Fruit fly (Drosophila melanogaster) whole organism: ENCODE results near the gene D2hgdh.

Source experiments
- CG8478 ChIP-seq: fragments of >200 bp; optimal IDR thresholded peaks from 2 replicates; lab custom pipeline; 2018; ENCODE audit warnings: inconsistent platforms
- EcR ChIP-seq, 2 experiments: fragments of >200 bp; optimal IDR thresholded peaks; 2 replicates each; lab custom pipeline; 2017; ENCODE audit warnings: missing biosample characterization in 2 of 2, missing genetic modification characterization in 2 of 2, missing genetic modification reagents in 2 of 2
- pan ChIP-seq: fragments of >200 bp; optimal IDR thresholded peaks from 2 replicates; lab custom pipeline; 2017
- psq ChIP-seq: fragments of >200 bp; optimal IDR thresholded peaks from 2 replicates; lab custom pipeline; 2017
- usp ChIP-seq: fragments of >200 bp; optimal IDR thresholded peaks from 2 replicates; lab custom pipeline; 2017; ENCODE audit warnings: missing biosample characterization, missing genetic modification characterization, mixed read lengths

DNA sequence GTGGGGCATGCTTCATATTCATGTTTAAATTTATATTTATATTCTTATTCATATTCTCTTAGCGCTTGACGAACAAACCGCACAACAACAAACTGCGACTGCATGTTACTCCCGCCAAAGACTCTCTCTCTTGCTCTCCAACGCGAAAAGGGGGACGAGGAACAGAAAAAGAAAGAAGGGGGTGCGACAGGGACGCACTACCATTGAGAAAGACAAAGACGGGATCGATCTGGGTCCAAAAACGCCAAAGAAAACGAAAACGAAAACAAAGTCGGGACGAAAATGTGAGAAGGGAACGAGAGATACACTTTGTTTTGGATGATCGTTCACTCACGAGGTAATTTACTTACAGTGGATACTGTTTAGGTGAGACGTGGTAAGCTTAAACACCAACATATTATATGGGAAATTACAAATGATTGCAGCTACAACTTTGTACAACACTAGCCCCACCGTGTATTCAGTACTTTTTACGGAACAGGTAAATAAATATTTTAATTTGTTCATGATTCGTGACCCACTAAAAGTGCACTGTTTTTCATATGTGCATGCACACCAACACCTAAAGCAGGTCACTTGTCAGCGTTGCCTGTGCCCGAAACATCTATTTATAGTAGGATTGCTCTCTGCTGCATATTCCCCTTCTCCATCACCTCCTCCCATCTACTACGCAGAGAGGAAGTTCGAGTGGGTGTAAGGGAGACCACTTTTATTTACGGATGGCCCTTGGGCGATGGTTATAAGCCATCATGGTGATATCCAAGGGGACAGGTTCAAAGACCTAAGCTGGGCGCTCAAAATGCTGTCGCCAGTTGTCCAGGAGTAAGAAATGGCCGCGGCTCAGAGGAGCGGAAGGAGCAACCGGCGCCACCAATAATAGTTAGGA lies 19.3 kb upstream of the D2hgdh start:
- no peak for TF ChIP-seq CG8478
- TF ChIP-seq pan = no peak
- TF ChIP-seq usp (GFP tag; lab: Kevin White, UChicago) = no peak
- no peak for TF ChIP-seq EcR (GFP tag; optimal IDR thresholded peaks at IDR 0.05; lab: Kevin White, UChicago)
- TF ChIP-seq psq (lab: Kevin White, UChicago) = no peak
